Worm (Caenorhabditis elegans): ENCODE results near the gene sru-26.
"Not testable (repeated sequence)": the region's sequence is repeated elsewhere in the genome, so short reads cannot be mapped to it uniquely, and the experiment has no call there.

ce11 chrIV:12478711-12479110 lies 8.6 kb upstream of the sru-26 start, which contains the start of gene igdb-1:
- TF ChIP-seq C04F5.9 (tag; optimal IDR thresholded peaks at IDR 0.05); snpc-4 (tag; optimal IDR thresholded peaks at IDR 0.05); elt-3 (tag; optimal IDR thresholded peaks at IDR 0.05); ces-1 (GFP tag; optimal IDR thresholded peaks at IDR 0.05); blmp-1 (tag; optimal IDR thresholded peaks at IDR 0.05); efl-1 (optimal IDR thresholded peaks at IDR 0.05); efl-1 (GFP tag; optimal IDR thresholded peaks at IDR 0.05 in 1 of 2); unc-130 (tag; optimal IDR thresholded peaks at IDR 0.05); ets-5 (GFP tag; IDR thresholded peaks at IDR 0.05); nhr-77 (tag; optimal IDR thresholded peaks at IDR 0.05); nhr-28 (tag; optimal IDR thresholded peaks at IDR 0.05); skn-1 (tag; optimal IDR thresholded peaks at IDR 0.05); nhr-237 (tag; optimal IDR thresholded peaks at IDR 0.05): not testable (repeated sequence)

Data from whole organism, L1 larva.